Worm (Caenorhabditis elegans): Measurements from ENCODE around the gene srx-108.
A peak's percentile ranks its signal among the peaks of the same experiment; 100 is the strongest.

The srx-108 gene

ce11 chrII:3664470-3664869, 41.0 kb upstream of the srx-108 start, which contains the start of gene F19B10.3:
F19B10.3 (plus strand) TSS chrII:3664770.
- no peak for TF ChIP-seq aptf-2 (GFP tag; conservative IDR thresholded peaks at IDR 0.05)
- no peak for TF ChIP-seq hrde-1 (tag; optimal IDR thresholded peaks at IDR 0.05; ENCODE audit: borderline replicate concordance)
- TF ChIP-seq nfya-2 (GFP tag; IDR thresholded peaks at IDR 0.05) = no peak
- TF ChIP-seq Y53G8AR.9 (GFP tag; conservative IDR thresholded peaks at IDR 0.05) = no peak
- no peak for TF ChIP-seq snpc-3.4 (tag; optimal IDR thresholded peaks at IDR 0.05)
- no peak for TF ChIP-seq attf-3 (GFP tag; conservative IDR thresholded peaks at IDR 0.05)
- no peak for TF ChIP-seq mcd-1 (GFP tag; IDR thresholded peaks at IDR 0.05)

- TF ChIP-seq die-1 (tag; optimal IDR thresholded peaks at IDR 0.05) = no peak
- 0 out of 2 replicates have a peak, but pooled peaks have one; percentile 50 for TF ChIP-seq nfyb-1 (GFP tag; IDR thresholded peaks at IDR 0.05)
- no peak for TF ChIP-seq Y56A3A.18 (GFP tag; IDR thresholded peaks at IDR 0.05)
Observed at ce11 chrII:3665181-3665580, 40.2 kb upstream of the srx-108 start.

- TF ChIP-seq tbp1 (GFP tag; optimal IDR thresholded peaks at IDR 0.05) (no peak), F23B12.7 (tag; optimal IDR thresholded peaks at IDR 0.05; ENCODE audit: insufficient read depth) (no peak), T07F8.4 (tag; optimal IDR thresholded peaks at IDR 0.05) (no peak), chd-7 (tag; optimal IDR thresholded peaks at IDR 0.05) (no peak), ceh-100 (GFP tag; IDR thresholded peaks at IDR 0.05) (no peak), pha-4 (tag; optimal IDR thresholded peaks at IDR 0.05) (no peak), hlh-12 (tag; optimal IDR thresholded peaks at IDR 0.05) (no peak), cebp-2 (GFP tag; IDR thresholded peaks at IDR 0.05) (no peak), Y67H2A.10 (GFP tag; conservative IDR thresholded peaks at IDR 0.05) (no peak), dpl-1 (GFP tag; optimal IDR thresholded peaks at IDR 0.05) (no peak), nhr-179 (tag; optimal IDR thresholded peaks at IDR 0.05) (no peak), aptf-3 (GFP tag; IDR thresholded peaks at IDR 0.05) (no peak)
Observed at ce11 chrII:3669315-3669714, 36.1 kb upstream of the srx-108 start, which contains the start of gene srx-97. srx-97 (minus strand) TSS chrII:3669415.

ce11 chrII:3670956-3671355, 34.5 kb upstream of the srx-108 start, which contains the start of gene srx-98:
srx-98 (minus strand) TSS chrII:3671056.
- no peak for TF ChIP-seq F10E7.11 (tag; optimal IDR thresholded peaks at IDR 0.05)

ce11 chrII:3673493-3673892, 31.9 kb upstream of the srx-108 start, which contains the start of gene sea-1:
sea-1 (minus strand) TSS chrII:3673593.
- TF ChIP-seq F57A8.1 (GFP tag; optimal IDR thresholded peaks at IDR 0.05) (no peak), lin-54 (GFP tag; optimal IDR thresholded peaks at IDR 0.05) (no peak), him-1 (tag; optimal IDR thresholded peaks at IDR 0.05) (no peak), unc-62 (GFP tag; optimal IDR thresholded peaks at IDR 0.05) (no peak), B0019.2 (GFP tag; conservative IDR thresholded peaks at IDR 0.05) (no peak), aptf-2 (GFP tag; conservative IDR thresholded peaks at IDR 0.05) (no peak), attf-6 (GFP tag; IDR thresholded peaks at IDR 0.05) (no peak), attf-3 (GFP tag; conservative IDR thresholded peaks at IDR 0.05) (no peak), lin-35 (GFP tag; optimal IDR thresholded peaks at IDR 0.05) (no peak), madf-6 (GFP tag; IDR thresholded peaks at IDR 0.05) (no peak), lag-1 (GFP tag; IDR thresholded peaks at IDR 0.05) (no peak), snpc-1.3 (tag; optimal IDR thresholded peaks at IDR 0.05; ENCODE audit: insufficient read depth) (no peak), hmg-1.2 (GFP tag; IDR thresholded peaks at IDR 0.05) (no peak), attf-5 (GFP tag; optimal IDR thresholded peaks at IDR 0.05) (no peak), ceh-40 (GFP tag; IDR thresholded peaks at IDR 0.05) (no peak), let-607 (tag; optimal IDR thresholded peaks at IDR 0.05) (no peak), sdz-38 (tag; optimal IDR thresholded peaks at IDR 0.05) (no peak)

Data from whole organism, young adult.